Worm (Caenorhabditis elegans) whole organism, young adult: ENCODE data around the gene rpl-33.

Experiments used
- F49E8.2 ChIP-seq: sonication (generic microtip); optimal IDR thresholded peaks from 3 replicates; lab custom pipeline; 2017; ENCODE audit warnings: missing genetic modification characterization, mild to moderate bottlenecking, missing compliant biosample characterization, antibody characterized with exemption, moderate library complexity; ENCODE audit not compliant: insufficient read depth
- attf-5 ChIP-seq: fragments of 200-800 bp; sonication (Bioruptor generic); optimal IDR thresholded peaks from 2 replicates; lab custom pipeline; 2018; ENCODE audit warnings: mild to moderate bottlenecking, missing genetic modification characterization, missing compliant biosample characterization
- pha-4 ChIP-seq: fragments of 150-350 bp; sonication (generic microtip); optimal IDR thresholded peaks from 2 replicates; lab custom pipeline; 2014; ENCODE audit warnings: missing biosample characterization, missing genetic modification reagents, missing genetic modification characterization
- snpc-4 ChIP-seq, 5 experiments: fragments of 150-350 bp in 1 of 5; sonication (generic microtip) in 4 of 5; optimal IDR thresholded peaks; 2 replicates each; lab custom pipeline; 2014 to 2018; ENCODE audit warnings: missing genetic modification characterization in 5 of 5, missing biosample characterization in 3 of 5, antibody characterized with exemption in 2 of 5, mild to moderate bottlenecking in 2 of 5, missing compliant biosample characterization in 2 of 5, missing genotype in 2 of 5, moderate library complexity in 2 of 5, missing genetic modification reagents in 1 of 5
- somi-1 ChIP-seq: fragments of 200-800 bp; sonication (Bioruptor generic); optimal IDR thresholded peaks from 2 replicates; lab custom pipeline; 2018; ENCODE audit warnings: mild to moderate bottlenecking, missing genetic modification characterization, missing compliant biosample characterization

ce11 chrII:7072590-7073536 lies 32.5 kb upstream of the rpl-33 start:
- TF ChIP-seq pha-4 (tag; lab: Kevin White, UChicago) (no peak), somi-1 (GFP tag; lab: Kevin White, UChicago) (no peak), attf-5 (GFP tag; lab: Kevin White, UChicago) (peak; percentile 21), snpc-4 (GFP tag; optimal IDR thresholded peaks at IDR 0.05; lab: Kevin White, UChicago) (no peak), snpc-4 (tag; optimal IDR thresholded peaks at IDR 0.05; lab: Kevin White, UChicago) (peak in 1 of 4 experiments; percentile 5), F49E8.2 (tag; lab: Kevin White, UChicago) (no peak)
